Fruit fly (Drosophila melanogaster) whole organism, prepupa: Measurements from ENCODE around the gene CG43198.

Experiments
- Ets21C ChIP-seq: fragments of 200-800 bp; sonication (Bioruptor generic); optimal IDR thresholded peaks from 3 replicates; lab custom pipeline; 2016; ENCODE audit warnings: missing biosample characterization, missing genetic modification characterization
- Met ChIP-seq: fragments of 200-800 bp; sonication (Bioruptor generic); optimal IDR thresholded peaks from 3 replicates; lab custom pipeline; 2016; ENCODE audit warnings: missing biosample characterization, missing genetic modification characterization
- Sox14 ChIP-seq: fragments of 200-800 bp; sonication (Bioruptor generic); optimal IDR thresholded peaks from 3 replicates; lab custom pipeline; 2016; ENCODE audit warnings: missing biosample characterization, missing genetic modification characterization
- achi ChIP-seq: fragments of 200-800 bp; sonication (Bioruptor generic); optimal IDR thresholded peaks from 3 replicates; lab custom pipeline; 2016; ENCODE audit warnings: missing biosample characterization, missing genetic modification characterization
- eg ChIP-seq: fragments of 200-800 bp; sonication (Bioruptor generic); IDR thresholded peaks from 3 replicates; pipeline ENCODE4 v1.3.6; 2022; ENCODE audit warnings: missing biosample characterization, missing genetic modification characterization
- esn ChIP-seq: fragments of 200-800 bp; sonication (Bioruptor generic); optimal IDR thresholded peaks from 2 replicates; lab custom pipeline; 2016; ENCODE audit warnings: missing biosample characterization, mild to moderate bottlenecking, missing genetic modification characterization, moderate library complexity
- topi ChIP-seq: fragments of 200-800 bp; sonication (Bioruptor generic); optimal IDR thresholded peaks from 3 replicates; lab custom pipeline; 2016; ENCODE audit warnings: missing biosample characterization, missing genetic modification characterization

dm6 chrX:7422577-7422976 lies 30.6 kb downstream of the CG43198 start:
- no peak for TF ChIP-seq Ets21C (GFP tag; lab: Kevin White, UChicago)
- no peak for TF ChIP-seq Sox14 (GFP tag; lab: Kevin White, UChicago)
- no peak for TF ChIP-seq topi
- TF ChIP-seq eg, result no peak
- no peak for TF ChIP-seq Met (GFP tag; lab: Kevin White, UChicago)
- no peak for TF ChIP-seq esn
- TF ChIP-seq achi (GFP tag; lab: Kevin White, UChicago), result no peak
